Worm (Caenorhabditis elegans) whole organism, L2 larva: Measurements from ENCODE around the gene ddb-1.

Source experiments
- F13H6.1 ChIP-seq: sonication (generic microtip); optimal IDR thresholded peaks from 2 replicates; lab custom pipeline; 2016; ENCODE audit warnings: missing genetic modification characterization, missing compliant biosample characterization
- ceh-82 ChIP-seq: fragments of 150-350 bp; optimal IDR thresholded peaks from 2 replicates; lab custom pipeline; 2014; ENCODE audit warnings: missing biosample characterization, missing genetic modification characterization
- fos-1 ChIP-seq: fragments of 150-350 bp; optimal IDR thresholded peaks from 2 replicates; lab custom pipeline; 2014; ENCODE audit warnings: missing biosample characterization, missing genetic modification characterization
- lin-39 ChIP-seq: fragments of 150-350 bp; optimal IDR thresholded peaks from 2 replicates; lab custom pipeline; 2014; ENCODE audit warnings: missing biosample characterization, missing genetic modification reagents, missing genetic modification characterization
- lsy-2 ChIP-seq, 2 experiments: fragments of 150-350 bp in 1 of 2; sonication (generic microtip) in 1 of 2; optimal IDR thresholded peaks; 2 replicates each; lab custom pipeline; 2014 to 2017; ENCODE audit warnings: missing biosample characterization in 2 of 2, missing genetic modification characterization in 2 of 2
- mdl-1 ChIP-seq, 2 experiments: fragments of 150-350 bp in 1 of 2; sonication (generic microtip) in 1 of 2; optimal IDR thresholded peaks; 2 replicates each; lab custom pipeline; 2017; ENCODE audit warnings: missing biosample characterization in 2 of 2, missing genetic modification characterization in 2 of 2
- nhr-10 ChIP-seq: sonication (generic microtip); optimal IDR thresholded peaks from 2 replicates; lab custom pipeline; 2017; ENCODE audit warnings: missing biosample characterization, missing genetic modification characterization
- nhr-237 ChIP-seq: fragments of 150-350 bp; optimal IDR thresholded peaks from 2 replicates; lab custom pipeline; 2014; ENCODE audit warnings: missing biosample characterization, missing genetic modification characterization
- nhr-6 ChIP-seq: fragments of 150-350 bp; optimal IDR thresholded peaks from 2 replicates; lab custom pipeline; 2014; ENCODE audit warnings: missing biosample characterization, missing genetic modification characterization
- nhr-77 ChIP-seq: fragments of 150-350 bp; optimal IDR thresholded peaks from 2 replicates; lab custom pipeline; 2014; ENCODE audit warnings: missing biosample characterization, missing genetic modification characterization
- skn-1 ChIP-seq: sonication (generic microtip); optimal IDR thresholded peaks from 2 replicates; lab custom pipeline; 2017; ENCODE audit warnings: missing biosample characterization, missing genetic modification characterization
- sma-9 ChIP-seq, 2 experiments: fragments of 150-350 bp in 1 of 2; sonication (generic microtip) in 1 of 2; optimal IDR thresholded peaks; 2 replicates each; lab custom pipeline; 2014 to 2016; ENCODE audit warnings: missing genetic modification characterization in 2 of 2, mild to moderate bottlenecking in 1 of 2, missing biosample characterization in 1 of 2, missing compliant biosample characterization in 1 of 2, missing genetic modification reagents in 1 of 2, moderate library complexity in 1 of 2
- unc-39 ChIP-seq: fragments of 150-350 bp; optimal IDR thresholded peaks from 2 replicates; lab custom pipeline; 2014; ENCODE audit warnings: missing biosample characterization, missing genetic modification characterization
- ztf-4 ChIP-seq: fragments of 150-350 bp; optimal IDR thresholded peaks from 2 replicates; lab custom pipeline; 2014; ENCODE audit warnings: missing biosample characterization, missing genetic modification characterization

DNA sequence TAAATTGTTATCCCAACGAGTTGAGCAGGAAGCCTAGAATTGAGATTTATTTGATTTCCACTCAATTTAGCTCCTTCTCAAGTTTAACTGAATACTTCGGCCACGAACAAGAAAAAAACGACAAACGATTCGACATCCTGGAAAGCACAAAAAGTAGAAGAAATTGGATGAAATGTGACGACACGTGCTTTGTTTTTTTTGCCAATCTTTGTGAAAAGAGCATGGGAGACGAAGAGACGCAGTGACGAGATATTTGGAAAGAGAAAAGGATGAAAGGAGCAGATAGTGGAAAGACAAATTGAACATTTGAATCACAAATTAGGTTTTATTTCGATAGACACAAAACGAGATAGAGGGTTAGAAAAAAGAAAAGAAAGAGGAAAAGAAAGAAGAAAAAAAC, 6.5 kb downstream of the ddb-1 start:
- no peak for TF ChIP-seq skn-1 (tag; lab: Kevin White, UChicago)
- no peak for TF ChIP-seq nhr-77 (tag; lab: Kevin White, UChicago)
- TF ChIP-seq lsy-2 (tag; optimal IDR thresholded peaks at IDR 0.05; lab: Kevin White, UChicago), result peak in 1 of 2 experiments; percentile 14
- TF ChIP-seq nhr-6 (tag; lab: Kevin White, UChicago), result no peak
- no peak for TF ChIP-seq F13H6.1 (tag; lab: Kevin White, UChicago)
- TF ChIP-seq fos-1 (tag; lab: Kevin White, UChicago), result no peak
- TF ChIP-seq nhr-237 (tag; lab: Kevin White, UChicago), result no peak
- peak in 1 of 2 experiments; percentile 23 for TF ChIP-seq mdl-1 (tag; optimal IDR thresholded peaks at IDR 0.05; lab: Kevin White, UChicago)
- TF ChIP-seq nhr-10 (tag; lab: Kevin White, UChicago), result no peak
- TF ChIP-seq sma-9 (GFP tag; optimal IDR thresholded peaks at IDR 0.05; lab: Kevin White, UChicago), result no peak
- no peak for TF ChIP-seq sma-9 (tag; optimal IDR thresholded peaks at IDR 0.05; lab: Kevin White, UChicago)
- TF ChIP-seq lin-39 (tag; lab: Kevin White, UChicago), result no peak
- no peak for TF ChIP-seq unc-39
- no peak for TF ChIP-seq ztf-4
- TF ChIP-seq ceh-82 (tag; lab: Kevin White, UChicago), result no peak
